Fruit fly (Drosophila melanogaster): Measurements from ENCODE around the gene Sbat.

Gene Sbat

dm6 chr2L:2878859-2879258 is 715 bp downstream of the Sbat start, which contains the start of gene RabGGTb (continued):
- TF ChIP-seq CG2875 (GFP tag; optimal IDR thresholded peaks at IDR 0.05) (peak; percentile 38), ssp (GFP tag; IDR thresholded peaks at IDR 0.05) (peak; percentile 42), chif (GFP tag; optimal IDR thresholded peaks at IDR 0.05) (peak in 1 of 2 experiments; percentile 50), pita (GFP tag; optimal IDR thresholded peaks at IDR 0.05) (no peak), HLH3B (GFP tag; IDR thresholded peaks at IDR 0.05) (peak; percentile 62; the same call in 1 of the 2 replicates), HLH4C (GFP tag; IDR thresholded peaks at IDR 0.05; ENCODE audit: partially characterized antibody) (no peak), CG11695 (GFP tag; IDR thresholded peaks at IDR 0.05) (peak; percentile 64; the same call in 2 of the 3 replicates), fd64A (GFP tag; optimal IDR thresholded peaks at IDR 0.05) (no peak), kni (GFP tag; optimal IDR thresholded peaks at IDR 0.05) (peak; percentile 4), CG30431 (GFP tag; optimal IDR thresholded peaks at IDR 0.05) (no peak), CG6272 (GFP tag; IDR thresholded peaks at IDR 0.05) (peak; percentile 49), CG8765 (GFP tag; IDR thresholded peaks at IDR 0.05) (peak; percentile 46), tll (GFP tag; optimal IDR thresholded peaks at IDR 0.05) (no peak), salm (tag; optimal IDR thresholded peaks at IDR 0.05) (no peak), CG16815 (GFP tag; optimal IDR thresholded peaks at IDR 0.05) (no peak), Neu2 (GFP tag; optimal IDR thresholded peaks at IDR 0.05; ENCODE audit: borderline replicate concordance) (no peak), Bgb (GFP tag; IDR thresholded peaks at IDR 0.05; ENCODE audit: partially characterized antibody) (no peak), Ets97D (GFP tag; optimal IDR thresholded peaks at IDR 0.05) (peak; percentile 11), CG12071 (GFP tag; optimal IDR thresholded peaks at IDR 0.05) (peak; percentile 26), Bdp1 (GFP tag; optimal IDR thresholded peaks at IDR 0.05) (peak; percentile 39), NFAT (GFP tag; IDR thresholded peaks at IDR 0.05) (peak; percentile 80), CG31365 (tag; optimal IDR thresholded peaks at IDR 0.05) (no peak), Hmr (GFP tag; optimal IDR thresholded peaks at IDR 0.05) (peak; percentile 50), Spps (tag; optimal IDR thresholded peaks at IDR 0.05) (no peak), CG1647 (GFP tag; optimal IDR thresholded peaks at IDR 0.05) (peak; percentile 48), B-H2 (GFP tag; optimal IDR thresholded peaks at IDR 0.05) (peak; percentile 65), CG4424 (GFP tag; optimal IDR thresholded peaks at IDR 0.05) (peak; percentile 58), CG15514 (GFP tag; optimal IDR thresholded peaks at IDR 0.05) (no peak), ERR (GFP tag; optimal IDR thresholded peaks at IDR 0.05) (peak; percentile 15), gro (GFP tag; optimal IDR thresholded peaks at IDR 0.05) (peak; percentile 40), tap (tag; optimal IDR thresholded peaks at IDR 0.05) (peak; percentile 32), slp2 (GFP tag; optimal IDR thresholded peaks at IDR 0.05) (peak; percentile 29), chm (GFP tag; IDR thresholded peaks at IDR 0.05) (peak; percentile 87), row (GFP tag; IDR thresholded peaks at IDR 0.05) (peak; percentile 92), tin (GFP tag; optimal IDR thresholded peaks at IDR 0.05) (peak; percentile 39), CG12104 (GFP tag; optimal IDR thresholded peaks at IDR 0.05) (no peak), CG7271 (tag; optimal IDR thresholded peaks at IDR 0.05) (no peak), CG34376 (GFP tag; optimal IDR thresholded peaks at IDR 0.05) (peak; percentile 46), klu (GFP tag; IDR thresholded peaks at IDR 0.05) (peak; percentile 33; the same call in 1 of the 2 replicates), Aef1 (GFP tag; IDR thresholded peaks at IDR 0.05) (peak; percentile 58), Myb (GFP tag; optimal IDR thresholded peaks at IDR 0.05) (peak; percentile 47), CG9609 (GFP tag; optimal IDR thresholded peaks at IDR 0.05) (peak; percentile 5), CG3838 (GFP tag; optimal IDR thresholded peaks at IDR 0.05) (no peak), Hsf (GFP tag; optimal IDR thresholded peaks at IDR 0.05) (peak; percentile 59), sima (GFP tag; optimal IDR thresholded peaks at IDR 0.05) (no peak), CG17361 (GFP tag; IDR thresholded peaks at IDR 0.05) (no peak), Tbp (GFP tag; optimal IDR thresholded peaks at IDR 0.05) (no peak), CG18262 (tag; optimal IDR thresholded peaks at IDR 0.05) (peak; percentile 18), CG2678 (tag; optimal IDR thresholded peaks at IDR 0.05) (peak; percentile 61), GATAe (GFP tag; conservative IDR thresholded peaks at IDR 0.05) (peak; percentile 75), Side (GFP tag; optimal IDR thresholded peaks at IDR 0.05) (peak; percentile 46)
